Worm (Caenorhabditis elegans) whole organism, mixed stage, embryonic: Measurements from ENCODE around the gene R13H4.2.

Experiments used
- nhr-28 ChIP-seq: fragments of 150-350 bp; optimal IDR thresholded peaks from 2 replicates; lab custom pipeline; 2014; ENCODE audit warnings: missing biosample characterization, missing genetic modification characterization
- pha-4 ChIP-seq: fragments of 150-350 bp; optimal IDR thresholded peaks from 2 replicates; lab custom pipeline; 2018; ENCODE audit warnings: missing biosample characterization, missing genetic modification reagents, missing genetic modification characterization

DNA sequence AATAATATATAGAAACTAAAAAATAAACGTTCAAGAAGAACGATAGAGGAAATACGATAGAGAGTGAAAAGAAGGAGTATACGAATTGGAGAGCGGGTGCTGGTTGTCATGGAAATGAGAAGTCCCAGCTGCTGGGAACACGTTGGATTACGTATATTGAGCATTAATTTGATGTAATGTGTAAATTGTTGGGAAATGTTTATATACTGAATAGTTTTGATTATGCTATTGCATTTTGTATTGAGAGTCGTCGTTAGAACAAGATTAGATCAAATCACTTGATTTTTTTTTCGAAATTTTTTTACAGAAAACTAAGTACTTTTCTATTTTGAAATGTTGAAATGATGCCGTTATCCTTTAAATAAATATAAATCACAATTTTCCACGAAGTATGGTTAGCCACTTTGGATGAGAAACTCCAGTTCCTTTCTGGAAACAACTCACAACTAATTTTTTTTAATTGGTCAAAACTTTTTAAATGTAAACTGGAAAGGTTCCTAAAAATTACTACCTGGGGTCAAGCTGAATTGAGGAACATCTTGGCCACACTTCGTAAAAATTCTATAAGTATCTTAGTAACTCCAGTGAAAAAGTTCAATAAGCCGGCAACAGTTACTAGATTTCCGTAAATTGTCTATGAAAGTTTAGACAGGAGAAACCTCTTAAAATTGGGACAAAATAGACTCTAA is 7.6 kb downstream of the R13H4.2 start, which contains the start of gene nphp-4:
- TF ChIP-seq pha-4 (tag; lab: Kevin White, UChicago) (no peak), nhr-28 (tag; lab: Kevin White, UChicago) (no peak)
